Worm (Caenorhabditis elegans) whole organism, L2 larva: ENCODE data around the gene str-41.

ENCODE experiments used
- aly-2 ChIP-seq: fragments of 150-350 bp; optimal IDR thresholded peaks from 2 replicates; lab custom pipeline; 2014; ENCODE audit warnings: missing biosample characterization, missing genetic modification characterization
- ceh-82 ChIP-seq: fragments of 150-350 bp; optimal IDR thresholded peaks from 2 replicates; lab custom pipeline; 2014; ENCODE audit warnings: missing biosample characterization, missing genetic modification characterization
- egl-27 ChIP-seq: sonication (generic microtip); optimal IDR thresholded peaks from 3 replicates; lab custom pipeline; 2017; ENCODE audit warnings: missing biosample characterization, missing genetic modification reagents, missing genetic modification characterization
- nhr-23 ChIP-seq: fragments of 150-350 bp; optimal IDR thresholded peaks from 2 replicates; lab custom pipeline; 2014; ENCODE audit warnings: missing biosample characterization, missing genetic modification reagents, missing genetic modification characterization
- nhr-237 ChIP-seq: fragments of 150-350 bp; optimal IDR thresholded peaks from 2 replicates; lab custom pipeline; 2014; ENCODE audit warnings: missing biosample characterization, missing genetic modification characterization
- skn-1 ChIP-seq: sonication (generic microtip); optimal IDR thresholded peaks from 2 replicates; lab custom pipeline; 2017; ENCODE audit warnings: missing biosample characterization, missing genetic modification characterization
- ztf-11 ChIP-seq: sonication (generic microtip); optimal IDR thresholded peaks from 2 replicates; lab custom pipeline; 2017; ENCODE audit warnings: missing biosample characterization, missing genetic modification characterization

- TF ChIP-seq ztf-11 (tag; lab: Kevin White, UChicago): no peak
- no peak for TF ChIP-seq skn-1 (tag; lab: Kevin White, UChicago)
- TF ChIP-seq ceh-82 (tag; lab: Kevin White, UChicago): no peak
- TF ChIP-seq aly-2 (tag; lab: Kevin White, UChicago): no peak
- no peak for TF ChIP-seq nhr-23 (tag; lab: Kevin White, UChicago)
- no peak for TF ChIP-seq nhr-237 (tag; lab: Kevin White, UChicago)
- TF ChIP-seq egl-27 (tag; lab: Kevin White, UChicago): no peak
Observed at ce11 chrV:7400588-7400987, 11.2 kb upstream of the str-41 start, which contains the start of gene srx-60.
